Worm (Caenorhabditis elegans) whole organism, midembryonic: ENCODE results near the gene F56A8.4.

ENCODE experiments used
- T22C8.4 ChIP-seq: fragments of 200-800 bp; sonication (Bioruptor generic); IDR thresholded peaks from 2 replicates; pipeline ENCODE4 v1.3.6; 2022; ENCODE audit warnings: missing genetic modification characterization, missing compliant biosample characterization
- klf-2 ChIP-seq: fragments of 200-800 bp; sonication (Bioruptor generic); conservative IDR thresholded peaks from 2 replicates; pipeline ENCODE4 v1.3.6; 2022; ENCODE audit warnings: missing genetic modification reagents, missing genetic modification characterization, missing compliant biosample characterization
- ref-1 ChIP-seq: fragments of 200-800 bp; sonication (Bioruptor generic); conservative IDR thresholded peaks from 2 replicates; pipeline ENCODE4 v1.3.6; 2022; ENCODE audit warnings: missing genetic modification reagents, missing genetic modification characterization, missing compliant biosample characterization
- ztf-23 ChIP-seq: fragments of 200-800 bp; sonication (Bioruptor generic); IDR thresholded peaks from 2 replicates; pipeline ENCODE4 v1.3.6; 2022; ENCODE audit warnings: missing genetic modification reagents, missing genetic modification characterization, missing compliant biosample characterization
- ztf-29 ChIP-seq: fragments of 200-800 bp; sonication (Bioruptor generic); IDR thresholded peaks from 2 replicates; pipeline ENCODE4 v1.3.6; 2022; ENCODE audit warnings: missing genetic modification reagents, missing genetic modification characterization, missing compliant biosample characterization

DNA sequence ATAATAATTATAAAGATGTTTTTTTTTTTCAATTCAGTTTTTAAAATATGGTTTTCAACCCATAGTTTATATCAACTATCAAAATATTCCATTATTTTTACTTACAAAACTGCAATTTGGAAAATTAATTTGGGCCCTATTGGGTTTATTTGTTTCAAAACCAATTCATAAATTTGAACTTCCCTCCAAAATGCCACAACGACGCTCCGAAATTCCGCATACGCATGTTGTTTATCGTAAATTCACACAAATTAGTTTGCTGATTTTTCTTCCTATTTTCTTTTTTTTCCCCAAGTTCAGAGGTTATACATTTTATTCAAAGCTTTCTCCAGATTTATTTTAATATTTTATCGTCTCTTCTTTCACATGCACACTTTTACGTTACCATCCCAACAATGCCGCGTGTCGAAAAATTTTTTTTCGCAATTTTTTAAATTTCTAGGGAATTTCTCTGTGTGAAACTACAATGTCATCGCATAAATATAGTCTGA is 6.6 kb upstream of the F56A8.4 start, which contains the start of gene F56A8.3:
- TF ChIP-seq klf-2 (GFP tag; lab: Robert Waterston, UW): no peak
- no peak for TF ChIP-seq T22C8.4 (GFP tag; lab: Robert Waterston, UW)
- TF ChIP-seq ref-1 (GFP tag; lab: Robert Waterston, UW): no peak
- no peak for TF ChIP-seq ztf-29 (GFP tag; lab: Robert Waterston, UW)
- TF ChIP-seq ztf-23 (GFP tag; lab: Robert Waterston, UW): no peak
